Fruit fly (Drosophila melanogaster): ENCODE measurements around the gene Fer1.

The Fer1 gene

DNA sequence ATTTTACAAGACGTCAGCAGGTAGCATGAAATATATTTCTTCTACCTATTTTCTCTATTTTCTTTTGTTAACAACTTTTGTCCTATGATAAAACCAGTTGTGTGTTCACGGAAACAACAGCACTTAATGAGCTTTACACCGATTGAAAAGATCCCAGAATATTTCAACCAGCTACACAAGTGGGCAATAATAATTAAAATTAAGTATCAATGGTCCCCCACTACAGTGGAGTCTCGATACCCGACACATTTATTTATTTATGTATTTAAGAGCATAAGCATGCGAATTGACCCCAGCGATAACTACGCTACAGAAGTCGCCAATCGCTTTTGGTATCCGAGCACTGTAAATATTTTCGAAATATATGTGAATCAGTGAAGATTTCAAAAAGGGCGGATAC is 52.7 kb downstream of the Fer1 start:
- TF ChIP-seq grn (GFP tag; optimal IDR thresholded peaks at IDR 0.05) (no peak), Awh (GFP tag; IDR thresholded peaks at IDR 0.05) (peak; percentile 54; the same call in 1 of the 2 replicates)

Measured in whole organism, embryonic.